Worm (Caenorhabditis elegans) whole organism, L2 larva: Measurements from ENCODE around the gene F46H5.11.

Experiments used
- lin-39 ChIP-seq: fragments of 150-350 bp; optimal IDR thresholded peaks from 2 replicates; lab custom pipeline; 2014; ENCODE audit warnings: missing biosample characterization, missing genetic modification reagents, missing genetic modification characterization
- nhr-12 ChIP-seq: fragments of 150-350 bp; optimal IDR thresholded peaks from 2 replicates; lab custom pipeline; 2014; ENCODE audit warnings: missing biosample characterization, missing genetic modification characterization
- unc-39 ChIP-seq: fragments of 150-350 bp; optimal IDR thresholded peaks from 2 replicates; lab custom pipeline; 2014; ENCODE audit warnings: missing biosample characterization, missing genetic modification characterization

DNA sequence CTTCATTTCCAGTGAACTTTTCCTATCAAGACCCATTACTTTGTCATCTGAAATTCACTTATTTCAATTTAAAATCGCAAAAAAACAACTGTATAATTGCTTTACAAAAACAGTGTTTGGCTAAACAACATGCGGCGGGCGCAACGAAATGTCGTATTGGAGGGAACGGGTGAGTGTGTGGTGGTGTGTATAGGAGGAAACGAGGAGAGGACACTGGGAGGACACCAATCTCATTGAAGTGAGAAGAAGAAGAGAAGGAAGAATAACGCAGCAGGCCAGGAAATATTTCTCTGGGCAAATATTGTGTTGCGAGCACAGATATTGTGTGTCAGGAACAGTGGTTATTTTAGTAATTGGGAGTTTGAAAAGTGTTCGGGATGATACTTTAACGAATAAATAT is 17.3 kb downstream of the F46H5.11 start, which contains the start of gene F46H5.4:
- TF ChIP-seq lin-39 (no peak), nhr-12 (tag; lab: Kevin White, UChicago) (no peak), unc-39 (tag; lab: Kevin White, UChicago) (no peak)
